Fruit fly (Drosophila melanogaster): Measurements from ENCODE around the gene Dlc90F.
A peak's percentile ranks its signal among the peaks of the same experiment; 100 is the strongest.

Gene Dlc90F

dm6 chr3R:18311368-18311919 is 12.4 kb downstream of the Dlc90F start (continued):
- TF ChIP-seq fkh (GFP tag; optimal IDR thresholded peaks at IDR 0.05), result peak; percentile 99
- TF ChIP-seq fd59A (GFP tag; optimal IDR thresholded peaks at IDR 0.05), result no peak
- no peak for TF ChIP-seq Ets21C (GFP tag; optimal IDR thresholded peaks at IDR 0.05)
- TF ChIP-seq topi (GFP tag; optimal IDR thresholded peaks at IDR 0.05), result no peak
- no peak for TF ChIP-seq acj6 (GFP tag; optimal IDR thresholded peaks at IDR 0.05)
- TF ChIP-seq CG6792 (GFP tag; optimal IDR thresholded peaks at IDR 0.05), result peak; percentile 39
- peak; percentile 88 for TF ChIP-seq Sox14 (GFP tag; optimal IDR thresholded peaks at IDR 0.05)
- peak; percentile 15 for TF ChIP-seq CG4318 (GFP tag; optimal IDR thresholded peaks at IDR 0.05)
- peak; percentile 58 to 82 for TF ChIP-seq salr (GFP tag; optimal IDR thresholded peaks at IDR 0.05)
- peak; percentile 62 for TF ChIP-seq CG32006 (GFP tag; optimal IDR thresholded peaks at IDR 0.05)
- peak; percentile 40 for TF ChIP-seq Sox102F (GFP tag; optimal IDR thresholded peaks at IDR 0.05)
- TF ChIP-seq Ets96B (tag; optimal IDR thresholded peaks at IDR 0.05), result peak; percentile 51
- no peak for TF ChIP-seq vri (GFP tag; optimal IDR thresholded peaks at IDR 0.05)
- TF ChIP-seq spab (GFP tag; optimal IDR thresholded peaks at IDR 0.05), result peak; percentile 6
- no peak for TF ChIP-seq cyc (GFP tag; optimal IDR thresholded peaks at IDR 0.05)
- TF ChIP-seq Sox15 (GFP tag; optimal IDR thresholded peaks at IDR 0.05), result no peak

dm6 chr3R:18312761-18313160 is 13.7 kb downstream of the Dlc90F start:
- TF ChIP-seq svp (GFP tag) (peak; percentile 54), CG6808 (GFP tag; optimal IDR thresholded peaks at IDR 0.05) (peak; percentile 44), Sox14 (GFP tag; optimal IDR thresholded peaks at IDR 0.05) (no peak), CG6276 (GFP tag; optimal IDR thresholded peaks at IDR 0.05) (peak; percentile 28), Eip78C (GFP tag) (peak; percentile 64), Hr38 (GFP tag; optimal IDR thresholded peaks at IDR 0.05) (no peak), CG32006 (GFP tag; optimal IDR thresholded peaks at IDR 0.05) (peak; percentile 38), CG10669 (GFP tag; optimal IDR thresholded peaks at IDR 0.05) (peak; percentile 33), CG6163 (GFP tag; IDR thresholded peaks at IDR 0.05) (no peak), CG6854 (GFP tag; optimal IDR thresholded peaks at IDR 0.05) (no peak), cyc (GFP tag; optimal IDR thresholded peaks at IDR 0.05) (no peak), Eip75B (GFP tag; optimal IDR thresholded peaks at IDR 0.05) (no peak), ss (GFP tag; optimal IDR thresholded peaks at IDR 0.05) (peak in 1 of 2 experiments; percentile 44), Met (GFP tag; optimal IDR thresholded peaks at IDR 0.05) (no peak), Sox102F (GFP tag; optimal IDR thresholded peaks at IDR 0.05) (no peak)

dm6 chr3R:18314320-18314719 is 15.3 kb downstream of the Dlc90F start, which contains the start of gene PKD:
TSS of gene PKD (minus strand) at chr3R:18314407.
- TF ChIP-seq eg (GFP tag; IDR thresholded peaks at IDR 0.05), result peak; percentile 68; the same call in 2 of the 3 replicates
- TF ChIP-seq Sox14 (GFP tag; optimal IDR thresholded peaks at IDR 0.05), result no peak
- TF ChIP-seq CG6163 (GFP tag; IDR thresholded peaks at IDR 0.05), result 0 out of 3 replicates have a peak, but pooled peaks have one; percentile 45

dm6 chr3R:18314824-18315690 is 16.0 kb downstream of the Dlc90F start:
- TF ChIP-seq Ets96B (tag; optimal IDR thresholded peaks at IDR 0.05), result no peak
- TF ChIP-seq CG6792 (GFP tag; optimal IDR thresholded peaks at IDR 0.05), result no peak
- TF ChIP-seq Eip78C (GFP tag), result peak; percentile 24
- TF ChIP-seq svp (GFP tag), result peak; percentile 78
- TF ChIP-seq Eip75B (GFP tag; optimal IDR thresholded peaks at IDR 0.05), result no peak
- peak; percentile 73 for TF ChIP-seq eg (GFP tag; IDR thresholded peaks at IDR 0.05)
- TF ChIP-seq CG6854 (GFP tag; optimal IDR thresholded peaks at IDR 0.05), result no peak
- TF ChIP-seq Lpt (GFP tag; optimal IDR thresholded peaks at IDR 0.05), result peak; percentile 6
- TF ChIP-seq Gug (GFP tag; IDR thresholded peaks at IDR 0.05), result peak; percentile 18; the same call in 1 of the 2 replicates
- no peak for TF ChIP-seq CG31627 (GFP tag; optimal IDR thresholded peaks at IDR 0.05)
- TF ChIP-seq CG8632 (GFP tag; optimal IDR thresholded peaks at IDR 0.05), result no peak
- peak; percentile 43 for TF ChIP-seq CG15336 (GFP tag; IDR thresholded peaks at IDR 0.05)
- peak; percentile 40 for TF ChIP-seq Hr4 (GFP tag; optimal IDR thresholded peaks at IDR 0.05)
- peak; percentile 54; the same call in 2 of the 3 replicates for TF ChIP-seq CG6163 (GFP tag; IDR thresholded peaks at IDR 0.05)
- no peak for TF ChIP-seq CG8119 (GFP tag; IDR thresholded peaks at IDR 0.05)
- no peak for TF ChIP-seq CG4318 (GFP tag; optimal IDR thresholded peaks at IDR 0.05)
- TF ChIP-seq Sox14 (GFP tag; optimal IDR thresholded peaks at IDR 0.05), result no peak
- 0 out of 2 replicates have a peak, but pooled peaks have one; percentile 28 for TF ChIP-seq CG11294 (GFP tag; IDR thresholded peaks at IDR 0.05)
- TF ChIP-seq CG3919 (GFP tag; optimal IDR thresholded peaks at IDR 0.05), result peak; percentile 6
- TF ChIP-seq CG32006 (GFP tag; optimal IDR thresholded peaks at IDR 0.05), result peak; percentile 6
- no peak for TF ChIP-seq CG11902 (GFP tag; optimal IDR thresholded peaks at IDR 0.05)
- TF ChIP-seq net (GFP tag; optimal IDR thresholded peaks at IDR 0.05), result peak; percentile 15
